Worm (Caenorhabditis elegans) whole organism, L3 larva: ENCODE measurements around the gene col-125.
"Not testable (repeated sequence)": the region's sequence is repeated elsewhere in the genome, so short reads cannot be mapped to it uniquely, and the experiment has no call there.

Experiments
- ama-1 ChIP-seq: fragments of 150-350 bp; optimal IDR thresholded peaks from 2 replicates; lab custom pipeline; 2018
- ceh-82 ChIP-seq: fragments of 150-350 bp; optimal IDR thresholded peaks from 2 replicates; lab custom pipeline; 2014; ENCODE audit warnings: missing biosample characterization, missing genetic modification characterization
- daf-12 ChIP-seq: fragments of 150-350 bp; optimal IDR thresholded peaks from 2 replicates; lab custom pipeline; 2014; ENCODE audit warnings: missing biosample characterization, missing genetic modification reagents, missing genetic modification characterization
- egl-27 ChIP-seq: sonication (generic microtip); optimal IDR thresholded peaks from 4 replicates; lab custom pipeline; 2017; ENCODE audit warnings: missing biosample characterization, missing genetic modification reagents, missing genetic modification characterization
- elt-1 ChIP-seq: fragments of 150-350 bp; optimal IDR thresholded peaks from 2 replicates; lab custom pipeline; 2014; ENCODE audit warnings: missing biosample characterization, missing genetic modification characterization
- jun-1 ChIP-seq: fragments of 150-350 bp; optimal IDR thresholded peaks from 2 replicates; lab custom pipeline; 2014; ENCODE audit warnings: missing biosample characterization, missing genetic modification reagents, missing genetic modification characterization
- lsy-12 ChIP-seq: sonication (generic microtip); optimal IDR thresholded peaks from 2 replicates; lab custom pipeline; 2016; ENCODE audit warnings: mild to moderate bottlenecking, missing genetic modification characterization, missing compliant biosample characterization
- nhr-11 ChIP-seq: fragments of 150-350 bp; optimal IDR thresholded peaks from 2 replicates; lab custom pipeline; 2014; ENCODE audit warnings: missing biosample characterization, missing genetic modification characterization
- nhr-237 ChIP-seq: fragments of 150-350 bp; optimal IDR thresholded peaks from 2 replicates; lab custom pipeline; 2014; ENCODE audit warnings: missing biosample characterization, missing genetic modification characterization
- nhr-28 ChIP-seq: fragments of 150-350 bp; optimal IDR thresholded peaks from 2 replicates; lab custom pipeline; 2014; ENCODE audit warnings: missing biosample characterization, missing genetic modification characterization
- nhr-77 ChIP-seq: fragments of 150-350 bp; optimal IDR thresholded peaks from 2 replicates; lab custom pipeline; 2014; ENCODE audit warnings: missing biosample characterization, missing genetic modification characterization
- tbx-2 ChIP-seq: sonication (generic microtip); optimal IDR thresholded peaks from 2 replicates; lab custom pipeline; 2016; ENCODE audit warnings: mild to moderate bottlenecking, missing genetic modification characterization, missing compliant biosample characterization
- zag-1 ChIP-seq: fragments of 150-350 bp; optimal IDR thresholded peaks from 2 replicates; lab custom pipeline; 2014; ENCODE audit warnings: missing biosample characterization, missing genetic modification characterization

- not testable (repeated sequence) for TF ChIP-seq daf-12 (tag; lab: Kevin White, UChicago); nhr-11 (tag; lab: Kevin White, UChicago); lsy-12 (tag; lab: Kevin White, UChicago); elt-1; nhr-77 (tag; lab: Kevin White, UChicago); ama-1; jun-1; nhr-28; egl-27 (tag; lab: Kevin White, UChicago); ceh-82 (tag; lab: Kevin White, UChicago); tbx-2; zag-1 (tag; lab: Kevin White, UChicago); nhr-237
These were observed 28.4 kb downstream of the col-125 start, which contains the start of gene C05C12.1 for ce11 chrIV:11253689-11254088.
